Worm (Caenorhabditis elegans) whole organism, L4 larva: ENCODE results near the gene Y54G2A.45.
A peak's percentile ranks its signal among the peaks of the same experiment; 100 is the strongest.

Source experiments
- F37D6.2 ChIP-seq: sonication (generic microtip); optimal IDR thresholded peaks from 2 replicates; lab custom pipeline; 2016; ENCODE audit warnings: mild to moderate bottlenecking, missing genetic modification characterization, missing compliant biosample characterization
- T26A8.4 ChIP-seq: fragments of 200-800 bp; sonication (Bioruptor generic); IDR thresholded peaks from 2 replicates; pipeline ENCODE4 v1.3.6; 2022; ENCODE audit warnings: missing genetic modification characterization, missing compliant biosample characterization
- Y75B8A.6 ChIP-seq: fragments of 200-800 bp; sonication (Bioruptor generic); IDR thresholded peaks from 2 replicates; pipeline ENCODE4 v1.3.6; 2022; ENCODE audit warnings: missing genetic modification reagents, missing genetic modification characterization, missing compliant biosample characterization
- ZK337.2 ChIP-seq: fragments of 200-800 bp; sonication (Bioruptor generic); IDR thresholded peaks from 2 replicates; pipeline ENCODE4 v1.3.6; 2022; ENCODE audit warnings: missing genetic modification reagents, missing genetic modification characterization, missing compliant biosample characterization
- aha-1 ChIP-seq: fragments of 150-350 bp; peaks from one replicate; lab custom pipeline; 2014; ENCODE audit warnings: missing biosample characterization, missing genetic modification characterization
- aly-2 ChIP-seq: sonication (generic microtip); optimal IDR thresholded peaks from 2 replicates; lab custom pipeline; 2018; ENCODE audit warnings: missing biosample characterization, missing genetic modification characterization
- attf-4 ChIP-seq: sonication (generic microtip); optimal IDR thresholded peaks from 3 replicates; lab custom pipeline; 2017; ENCODE audit warnings: missing biosample characterization, missing genetic modification characterization
- ceh-20 ChIP-seq: fragments of 200-800 bp; sonication (Bioruptor generic); IDR thresholded peaks from 2 replicates; pipeline ENCODE4 v1.3.6; 2022; ENCODE audit warnings: missing genetic modification reagents, missing genetic modification characterization, missing compliant biosample characterization
- cey-2 ChIP-seq: sonication (generic microtip); optimal IDR thresholded peaks from 3 replicates; lab custom pipeline; 2017; ENCODE audit warnings: missing genetic modification characterization, mild to moderate bottlenecking, missing compliant biosample characterization, antibody characterized with exemption, borderline replicate concordance; ENCODE audit not compliant: insufficient read depth
- ctbp-1 ChIP-seq: fragments of 200-800 bp; sonication (Bioruptor generic); IDR thresholded peaks from 2 replicates; pipeline ENCODE4 v1.3.6; 2022; ENCODE audit warnings: missing genetic modification reagents, missing genetic modification characterization, missing compliant biosample characterization
- daf-12 ChIP-seq: fragments of 150-350 bp; optimal IDR thresholded peaks from 2 replicates; lab custom pipeline; 2014; ENCODE audit warnings: missing biosample characterization, missing genetic modification reagents, missing genetic modification characterization
- daf-16 ChIP-seq, 3 experiments: sonication (generic microtip); optimal IDR thresholded peaks; 2 replicates each; lab custom pipeline; 2016 to 2017; ENCODE audit warnings: missing genetic modification characterization in 3 of 3, missing genetic modification reagents in 3 of 3, mild to moderate bottlenecking in 2 of 3, missing compliant biosample characterization in 2 of 3, missing biosample characterization in 1 of 3, moderate library complexity in 1 of 3
- daf-8 ChIP-seq: fragments of 200-800 bp; sonication (Bioruptor generic); IDR thresholded peaks from 2 replicates; pipeline ENCODE4 v1.3.6; 2022; ENCODE audit warnings: missing genetic modification characterization, missing compliant biosample characterization
- duxl-1 ChIP-seq: sonication (generic microtip); optimal IDR thresholded peaks from 2 replicates; lab custom pipeline; 2016; ENCODE audit warnings: mild to moderate bottlenecking, missing genetic modification characterization, moderate library complexity, missing compliant biosample characterization; ENCODE audit not compliant: poor library complexity
- dve-1 ChIP-seq: sonication (generic microtip); optimal IDR thresholded peaks from 2 replicates; lab custom pipeline; 2017; ENCODE audit warnings: antibody characterized with exemption, mild to moderate bottlenecking, missing genetic modification characterization, missing compliant biosample characterization; ENCODE audit not compliant: insufficient read depth
- egl-43 ChIP-seq: fragments of 200-800 bp; sonication (Bioruptor generic); IDR thresholded peaks from 2 replicates; pipeline ENCODE4 v1.3.6; 2022; ENCODE audit warnings: missing genetic modification reagents, missing genetic modification characterization, missing compliant biosample characterization
- gei-8 ChIP-seq: fragments of 200-800 bp; sonication (Bioruptor generic); optimal IDR thresholded peaks from 2 replicates; lab custom pipeline; 2018; ENCODE audit warnings: mild to moderate bottlenecking, missing genetic modification characterization, missing compliant biosample characterization
- hif-1 ChIP-seq, 2 experiments: sonication (generic microtip); optimal IDR thresholded peaks; 2 replicates each; lab custom pipeline; 2016 to 2017; ENCODE audit warnings: missing compliant biosample characterization in 2 of 2, missing genetic modification characterization in 2 of 2, missing genetic modification reagents in 2 of 2, missing genotype in 2 of 2, mild to moderate bottlenecking in 1 of 2
- hlh-11 ChIP-seq: fragments of 200-800 bp; sonication (Bioruptor generic); optimal IDR thresholded peaks from 2 replicates; lab custom pipeline; 2018; ENCODE audit warnings: mild to moderate bottlenecking, missing genetic modification characterization, missing compliant biosample characterization
- hlh-30 ChIP-seq: sonication (generic microtip); optimal IDR thresholded peaks from 2 replicates; lab custom pipeline; 2017; ENCODE audit warnings: antibody characterized with exemption, mild to moderate bottlenecking, missing genetic modification characterization, missing compliant biosample characterization; ENCODE audit not compliant: insufficient read depth
- hmg-1.1 ChIP-seq: fragments of 200-800 bp; sonication (Bioruptor generic); IDR thresholded peaks from 2 replicates; pipeline ENCODE4 v1.3.6; 2022; ENCODE audit warnings: missing genetic modification reagents, missing genetic modification characterization, missing compliant biosample characterization
- lim-7 ChIP-seq: fragments of 200-800 bp; sonication (Bioruptor generic); IDR thresholded peaks from 2 replicates; pipeline ENCODE4 v1.3.6; 2022; ENCODE audit warnings: missing genetic modification characterization, missing compliant biosample characterization
- lin-15B ChIP-seq: fragments of 150-350 bp; sonication (generic microtip); optimal IDR thresholded peaks from 3 replicates; lab custom pipeline; 2014; ENCODE audit warnings: missing biosample characterization, missing genetic modification characterization
- lin-29 ChIP-seq: fragments of 200-800 bp; sonication (Bioruptor generic); IDR thresholded peaks from 2 replicates; pipeline ENCODE4 v1.3.6; 2022; ENCODE audit warnings: missing genetic modification reagents, missing genetic modification characterization, missing compliant biosample characterization
- lin-38 ChIP-seq: fragments of 200-800 bp; sonication (Bioruptor generic); IDR thresholded peaks from 2 replicates; pipeline ENCODE4 v1.3.6; 2022; ENCODE audit warnings: missing genetic modification reagents, missing genetic modification characterization, missing compliant biosample characterization
- madf-5 ChIP-seq, 2 experiments: fragments of 200-800 bp; sonication (Bioruptor generic); IDR thresholded peaks; 2 replicates each; pipeline ENCODE4 v1.3.6; 2022; ENCODE audit warnings: missing compliant biosample characterization in 2 of 2, missing genetic modification characterization in 2 of 2
- mdl-1 ChIP-seq, 2 experiments: fragments of 150-350 bp in 1 of 2; sonication (generic microtip) in 1 of 2; optimal IDR thresholded peaks; 2 replicates each; lab custom pipeline; 2014 to 2017; ENCODE audit warnings: missing biosample characterization in 2 of 2, missing genetic modification characterization in 2 of 2
- mdt-29 ChIP-seq: fragments of 200-800 bp; sonication (Bioruptor generic); IDR thresholded peaks from 2 replicates; pipeline ENCODE4 v1.3.6; 2022; ENCODE audit warnings: missing genetic modification reagents, missing genetic modification characterization, missing compliant biosample characterization
- nhr-10 ChIP-seq: fragments of 150-350 bp; optimal IDR thresholded peaks from 2 replicates; lab custom pipeline; 2014; ENCODE audit warnings: missing biosample characterization, missing genetic modification characterization
- nhr-11 ChIP-seq: fragments of 150-350 bp; optimal IDR thresholded peaks from 2 replicates; lab custom pipeline; 2014; ENCODE audit warnings: missing biosample characterization, missing genetic modification characterization
- nhr-111 ChIP-seq: fragments of 200-800 bp; sonication (Bioruptor generic); optimal IDR thresholded peaks from 2 replicates; lab custom pipeline; 2018; ENCODE audit warnings: mild to moderate bottlenecking, missing genetic modification characterization, missing compliant biosample characterization
- nhr-237 ChIP-seq: sonication (generic microtip); optimal IDR thresholded peaks from 2 replicates; lab custom pipeline; 2017; ENCODE audit warnings: missing biosample characterization, missing genetic modification characterization
- nhr-25 ChIP-seq: sonication (generic microtip); optimal IDR thresholded peaks from 2 replicates; lab custom pipeline; 2017; ENCODE audit warnings: missing genetic modification characterization, mild to moderate bottlenecking, missing compliant biosample characterization, antibody characterized with exemption, moderate library complexity, borderline replicate concordance; ENCODE audit not compliant: insufficient read depth
- nhr-41 ChIP-seq: fragments of 200-800 bp; sonication (Bioruptor generic); IDR thresholded peaks from 2 replicates; pipeline ENCODE4 v1.3.6; 2022; ENCODE audit warnings: missing genetic modification reagents, missing genetic modification characterization, missing compliant biosample characterization
- nhr-76 ChIP-seq: fragments of 150-350 bp; optimal IDR thresholded peaks from 2 replicates; lab custom pipeline; 2014; ENCODE audit warnings: missing biosample characterization, missing genetic modification characterization
- nhr-77 ChIP-seq: fragments of 150-350 bp; optimal IDR thresholded peaks from 2 replicates; lab custom pipeline; 2014; ENCODE audit warnings: missing biosample characterization, missing genetic modification characterization
- php-3 ChIP-seq: fragments of 200-800 bp; sonication (Bioruptor generic); IDR thresholded peaks from 2 replicates; pipeline ENCODE4 v1.3.6; 2022; ENCODE audit warnings: missing genetic modification reagents, missing genetic modification characterization, missing compliant biosample characterization
- saeg-2 ChIP-seq: fragments of 200-800 bp; sonication (Bioruptor generic); IDR thresholded peaks from 2 replicates; pipeline ENCODE4 v1.3.6; 2022; ENCODE audit warnings: missing genetic modification reagents, missing genetic modification characterization, missing compliant biosample characterization
- set-16 ChIP-seq: fragments of 200-800 bp; sonication (Bioruptor generic); IDR thresholded peaks from 2 replicates; pipeline ENCODE4 v1.3.6; 2022; ENCODE audit warnings: missing genetic modification reagents, missing genetic modification characterization, missing compliant biosample characterization
- skn-1 ChIP-seq: fragments of 150-350 bp; optimal IDR thresholded peaks from 2 replicates; lab custom pipeline; 2014; ENCODE audit warnings: missing biosample characterization, missing genetic modification characterization
- spr-1 ChIP-seq: sonication (generic microtip); optimal IDR thresholded peaks from 2 replicates; lab custom pipeline; 2016; ENCODE audit warnings: mild to moderate bottlenecking, missing genetic modification characterization, missing compliant biosample characterization
- tag-97 ChIP-seq: fragments of 200-800 bp; sonication (Bioruptor generic); IDR thresholded peaks from 2 replicates; pipeline ENCODE4 v1.3.6; 2022; ENCODE audit warnings: missing genetic modification characterization, missing compliant biosample characterization
- unc-39 ChIP-seq: sonication (generic microtip); optimal IDR thresholded peaks from 2 replicates; lab custom pipeline; 2017; ENCODE audit warnings: missing biosample characterization, missing genetic modification characterization
- unc-62 ChIP-seq, 3 experiments: fragments of 150-350 bp in 1 of 3; sonication (generic microtip); optimal IDR thresholded peaks in 2 of 3; peaks in 1 of 3; 1 replicate in 1 of 3; 2 replicates in 2 of 3; lab custom pipeline; 2014 to 2017; ENCODE audit warnings: missing biosample characterization in 3 of 3, missing genetic modification characterization in 3 of 3, missing genetic modification reagents in 3 of 3, missing genotype in 1 of 3
- vab-7 ChIP-seq: fragments of 200-800 bp; sonication (Bioruptor generic); IDR thresholded peaks from 2 replicates; pipeline ENCODE4 v1.3.6; 2022; ENCODE audit warnings: missing genetic modification reagents, missing genetic modification characterization, missing compliant biosample characterization
- zag-1 ChIP-seq: fragments of 150-350 bp; optimal IDR thresholded peaks from 2 replicates; lab custom pipeline; 2014; ENCODE audit warnings: missing biosample characterization, missing genetic modification characterization
- zfp-3 ChIP-seq: fragments of 200-800 bp; sonication (Bioruptor generic); conservative IDR thresholded peaks from 2 replicates; pipeline ENCODE4 v1.3.6; 2022; ENCODE audit warnings: missing genetic modification reagents, missing genetic modification characterization, missing compliant biosample characterization
- ztf-11 ChIP-seq: fragments of 150-350 bp; optimal IDR thresholded peaks from 2 replicates; lab custom pipeline; 2014; ENCODE audit warnings: missing biosample characterization, missing genetic modification characterization
- ztf-7 ChIP-seq: fragments of 150-350 bp; optimal IDR thresholded peaks from 2 replicates; lab custom pipeline; 2014; ENCODE audit warnings: missing biosample characterization, missing genetic modification characterization

Gene Y54G2A.45

DNA sequence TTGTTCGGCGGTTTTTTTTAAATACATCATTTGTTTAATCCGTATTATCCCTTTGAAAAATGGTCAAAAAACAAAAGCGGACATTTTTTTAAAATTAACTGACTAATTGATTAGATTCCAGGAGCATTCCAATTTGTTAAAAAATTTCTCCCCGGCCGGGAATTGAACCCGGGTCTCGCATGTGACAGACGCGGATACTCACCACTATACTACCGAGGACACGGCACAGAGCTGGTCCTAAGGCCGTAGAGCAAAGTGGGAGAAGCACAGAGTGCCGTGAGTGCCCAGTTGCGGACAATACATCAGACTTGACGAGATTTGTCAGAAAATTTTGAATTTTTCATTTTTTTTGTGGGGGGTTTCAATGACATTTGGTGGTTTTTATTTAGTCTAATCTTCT, 4.7 kb upstream of the Y54G2A.45 start (continued):
- no peak for TF ChIP-seq nhr-25 (tag; lab: Kevin White, UChicago)
- TF ChIP-seq Y75B8A.6 = peak; percentile 41; the same call in 1 of the 2 replicates
- TF ChIP-seq nhr-77 (tag; lab: Kevin White, UChicago) = no peak
- peak; percentile 72; the same call in 1 of the 2 replicates for TF ChIP-seq zfp-3 (GFP tag; lab: Robert Waterston, UW)
- TF ChIP-seq cey-2 = no peak
- 0 out of 2 replicates have a peak, but pooled peaks have one; percentile 33 for TF ChIP-seq ctbp-1 (GFP tag; lab: Robert Waterston, UW)
- no peak for TF ChIP-seq nhr-10 (tag; lab: Kevin White, UChicago)
- TF ChIP-seq nhr-76 (tag; lab: Kevin White, UChicago) = no peak
- no peak for TF ChIP-seq unc-39
- TF ChIP-seq lim-7 (GFP tag; lab: Robert Waterston, UW) = peak; percentile 78
- peak; percentile 66 for TF ChIP-seq mdt-29
- peak; percentile 44 for TF ChIP-seq gei-8 (GFP tag; lab: Kevin White, UChicago)
- TF ChIP-seq php-3 (GFP tag; lab: Robert Waterston, UW) = 0 out of 2 replicates have a peak, but pooled peaks have one; percentile 38
- peak; percentile 81 for TF ChIP-seq hlh-30 (tag; lab: Kevin White, UChicago)
- TF ChIP-seq duxl-1 = peak; percentile 49
- TF ChIP-seq nhr-111 (GFP tag; lab: Kevin White, UChicago) = no peak
- TF ChIP-seq ZK337.2 (GFP tag; lab: Robert Waterston, UW) = no peak
- TF ChIP-seq aha-1 (tag; lab: Kevin White, UChicago) = peak; percentile 81
- TF ChIP-seq T26A8.4 = no peak; the same call in 1 of the 2 replicates
- TF ChIP-seq skn-1 = no peak
- TF ChIP-seq hlh-11 (tag; lab: Kevin White, UChicago) = peak; percentile 12
- peak; percentile 85 for TF ChIP-seq vab-7 (GFP tag; lab: Robert Waterston, UW)
- no peak for TF ChIP-seq zag-1 (tag; lab: Kevin White, UChicago)
- peak; percentile 61; the same call in 1 of the 2 replicates for TF ChIP-seq saeg-2 (GFP tag; lab: Robert Waterston, UW)
- TF ChIP-seq madf-5 (GFP tag; IDR thresholded peaks at IDR 0.05; lab: Robert Waterston, UW) = peak in 1 of 2 experiments; percentile 46; a peak in 1 of 4 replicates
- TF ChIP-seq F37D6.2 (tag; lab: Kevin White, UChicago) = no peak
- TF ChIP-seq ztf-7 = no peak
- TF ChIP-seq set-16 = no peak; the same call in 1 of the 2 replicates
- TF ChIP-seq hif-1 (tag; optimal IDR thresholded peaks at IDR 0.05; lab: Kevin White, UChicago) = no peak
- peak; percentile 35; the same call in 1 of the 2 replicates for TF ChIP-seq nhr-41
- TF ChIP-seq lin-29 (GFP tag; lab: Robert Waterston, UW) = no peak
- peak in 1 of 2 experiments; percentile 56 for TF ChIP-seq daf-16 (GFP tag; optimal IDR thresholded peaks at IDR 0.05; lab: Kevin White, UChicago)
- TF ChIP-seq daf-16 (tag; optimal IDR thresholded peaks at IDR 0.05; lab: Kevin White, UChicago) = peak; percentile 17
- no peak for TF ChIP-seq unc-62 (GFP tag; optimal IDR thresholded peaks at IDR 0.05 in 1 of 2; lab: Kevin White, UChicago)
- no peak for TF ChIP-seq unc-62 (tag; optimal IDR thresholded peaks at IDR 0.05; lab: Kevin White, UChicago)
- no peak for TF ChIP-seq nhr-11 (tag; lab: Kevin White, UChicago)
- no peak for TF ChIP-seq daf-12 (tag; lab: Kevin White, UChicago)
- peak; percentile 47; the same call in 1 of the 2 replicates for TF ChIP-seq hmg-1.1 (GFP tag; lab: Robert Waterston, UW)
- peak; percentile 66 for TF ChIP-seq dve-1
- TF ChIP-seq egl-43 (GFP tag; lab: Robert Waterston, UW) = peak; percentile 91
- TF ChIP-seq nhr-237 = no peak
- TF ChIP-seq aly-2 (tag; lab: Kevin White, UChicago) = no peak
- TF ChIP-seq tag-97 (GFP tag; lab: Robert Waterston, UW) = no peak
- TF ChIP-seq daf-8 = no peak
- no peak for TF ChIP-seq ztf-11 (tag; lab: Kevin White, UChicago)
- peak; percentile 29; the same call in 1 of the 2 replicates for TF ChIP-seq ceh-20 (GFP tag; lab: Robert Waterston, UW)
- TF ChIP-seq lin-15B (tag; lab: Kevin White, UChicago) = no peak
- TF ChIP-seq lin-38 (GFP tag; lab: Robert Waterston, UW) = peak; percentile 73
- TF ChIP-seq attf-4 (tag; lab: Kevin White, UChicago) = no peak
- TF ChIP-seq spr-1 (tag; lab: Kevin White, UChicago) = peak; percentile 26
- TF ChIP-seq mdl-1 (tag; optimal IDR thresholded peaks at IDR 0.05; lab: Kevin White, UChicago) = no peak
